Fruit fly (Drosophila melanogaster) whole organism, embryonic: ENCODE data around the gene CG15408.

ENCODE experiments used
- Atf-2 ChIP-seq: fragments of 200-800 bp; sonication (Bioruptor generic); optimal IDR thresholded peaks from 2 replicates; lab custom pipeline; 2016; ENCODE audit warnings: missing biosample characterization, missing genetic modification characterization
- BEAF-32 ChIP-seq: fragments of 200-800 bp; sonication (Bioruptor generic); optimal IDR thresholded peaks from 3 replicates; lab custom pipeline; 2017; ENCODE audit warnings: missing biosample characterization, missing genetic modification characterization, mild to moderate bottlenecking, moderate library complexity, missing genetic modification reagents
- Bgb ChIP-seq: fragments of 200-800 bp; sonication (Bioruptor generic); IDR thresholded peaks from 2 replicates; pipeline ENCODE4 v1.3.6; 2022; ENCODE audit warnings: missing biosample characterization, missing genetic modification characterization; ENCODE audit not compliant: partially characterized antibody
- CG1024 ChIP-seq: fragments of 200-800 bp; sonication (Bioruptor generic); IDR thresholded peaks from 2 replicates; pipeline ENCODE4 v1.3.6; 2022; ENCODE audit warnings: missing biosample characterization, missing genetic modification characterization
- CG10366 ChIP-seq: fragments of 200-800 bp; sonication (Bioruptor generic); IDR thresholded peaks from 2 replicates; pipeline ENCODE4 v1.3.6; 2022; ENCODE audit warnings: missing biosample characterization, missing genetic modification characterization
- CG10565 ChIP-seq: fragments of 200-800 bp; sonication (Bioruptor generic); optimal IDR thresholded peaks from 3 replicates; lab custom pipeline; 2016; ENCODE audit warnings: missing biosample characterization, mild to moderate bottlenecking, missing genetic modification characterization
- CG12942 ChIP-seq: fragments of 200-800 bp; sonication (Bioruptor generic); optimal IDR thresholded peaks from 3 replicates; lab custom pipeline; 2016; ENCODE audit warnings: missing biosample characterization, missing genetic modification characterization
- CG13296 ChIP-seq: fragments of 200-800 bp; sonication (Bioruptor generic); optimal IDR thresholded peaks from 3 replicates; lab custom pipeline; 2018; ENCODE audit warnings: missing biosample characterization, mild to moderate bottlenecking, missing genetic modification characterization
- CG16863 ChIP-seq: fragments of 200-800 bp; sonication (Bioruptor generic); optimal IDR thresholded peaks from 3 replicates; lab custom pipeline; 2016; ENCODE audit warnings: missing biosample characterization, missing genetic modification characterization
- CG17186 ChIP-seq: fragments of 200-800 bp; sonication (Bioruptor generic); optimal IDR thresholded peaks from 3 replicates; lab custom pipeline; 2017; ENCODE audit warnings: missing biosample characterization, missing genetic modification reagents, missing genetic modification characterization
- CG18011 ChIP-seq: fragments of 200-800 bp; sonication (Bioruptor generic); optimal IDR thresholded peaks from 2 replicates; lab custom pipeline; 2017; ENCODE audit warnings: missing biosample characterization, missing genetic modification characterization, mild to moderate bottlenecking, moderate library complexity, missing genotype
- CG30403 ChIP-seq: fragments of 200-800 bp; sonication (Bioruptor generic); optimal IDR thresholded peaks from 3 replicates; lab custom pipeline; 2016; ENCODE audit warnings: missing biosample characterization, missing genetic modification characterization
- CG30431 ChIP-seq: fragments of 200-800 bp; sonication (Bioruptor generic); optimal IDR thresholded peaks from 2 replicates; lab custom pipeline; 2017; ENCODE audit warnings: missing biosample characterization, missing genetic modification characterization
- CG33557 ChIP-seq: fragments of 200-800 bp; sonication (Bioruptor generic); optimal IDR thresholded peaks from 2 replicates; lab custom pipeline; 2019; ENCODE audit warnings: missing biosample characterization, mild to moderate bottlenecking, missing genetic modification characterization, moderate library complexity
- CG3847 ChIP-seq: fragments of 200-800 bp; sonication (Bioruptor generic); IDR thresholded peaks from 2 replicates; pipeline ENCODE4 v1.3.6; 2022; ENCODE audit warnings: missing biosample characterization, missing genetic modification characterization
- CG4707 ChIP-seq: fragments of 200-800 bp; sonication (Bioruptor generic); optimal IDR thresholded peaks from 2 replicates; lab custom pipeline; 2018; ENCODE audit warnings: missing biosample characterization, mild to moderate bottlenecking, missing genetic modification characterization, moderate library complexity
- CG6683 ChIP-seq: fragments of 200-800 bp; sonication (Bioruptor generic); optimal IDR thresholded peaks from 2 replicates; lab custom pipeline; 2017; ENCODE audit warnings: missing biosample characterization, mild to moderate bottlenecking, missing genetic modification characterization, missing genetic modification reagents
- CG7963 ChIP-seq: fragments of 200-800 bp; sonication (Bioruptor generic); IDR thresholded peaks from 3 replicates; pipeline ENCODE4 v1.3.6; 2022; ENCODE audit warnings: missing biosample characterization, missing genetic modification characterization; ENCODE audit not compliant: partially characterized antibody
- CkIIα-i1 ChIP-seq: fragments of 200-800 bp; sonication (Bioruptor generic); IDR thresholded peaks from 2 replicates; pipeline ENCODE4 v1.3.6; 2022; ENCODE audit warnings: missing biosample characterization, missing genetic modification characterization
- Doc2 ChIP-seq: fragments of 200-800 bp; sonication (Bioruptor generic); IDR thresholded peaks from 2 replicates; pipeline ENCODE4 v1.3.6; 2022; ENCODE audit warnings: missing biosample characterization, missing genetic modification characterization
- E2f2 ChIP-seq: fragments of 200-800 bp; sonication (Bioruptor generic); IDR thresholded peaks from 2 replicates; pipeline ENCODE4 v1.3.6; 2022; ENCODE audit warnings: missing biosample characterization, missing genetic modification characterization
- Fer2 ChIP-seq: fragments of 200-800 bp; sonication (Bioruptor generic); optimal IDR thresholded peaks from 2 replicates; lab custom pipeline; 2018; ENCODE audit warnings: missing biosample characterization, mild to moderate bottlenecking, missing genetic modification characterization, moderate library complexity
- GATAe ChIP-seq: fragments of 200-800 bp; sonication (Bioruptor generic); conservative IDR thresholded peaks from 2 replicates; pipeline ENCODE4 v1.3.6; 2022; ENCODE audit warnings: missing biosample characterization, missing genetic modification characterization
- Hand ChIP-seq: fragments of 200-800 bp; sonication (Bioruptor generic); optimal IDR thresholded peaks from 2 replicates; lab custom pipeline; 2017; ENCODE audit warnings: mild to moderate bottlenecking, missing biosample characterization, missing genetic modification reagents, missing genetic modification characterization
- Hey ChIP-seq: fragments of 200-800 bp; sonication (Bioruptor generic); optimal IDR thresholded peaks from 3 replicates; lab custom pipeline; 2018; ENCODE audit warnings: missing biosample characterization, mild to moderate bottlenecking, missing genetic modification characterization
- NFAT ChIP-seq: fragments of 200-800 bp; sonication (Bioruptor generic); IDR thresholded peaks from 2 replicates; pipeline ENCODE4 v1.3.6; 2022; ENCODE audit warnings: missing biosample characterization, missing genetic modification characterization
- Nf-YB ChIP-seq: fragments of 200-800 bp; sonication (Bioruptor generic); optimal IDR thresholded peaks from 3 replicates; lab custom pipeline; 2019; ENCODE audit warnings: missing biosample characterization, mild to moderate bottlenecking, missing genetic modification characterization, moderate library complexity
- Ravus ChIP-seq: fragments of 200-800 bp; sonication (Bioruptor generic); IDR thresholded peaks from 2 replicates; pipeline ENCODE4 v1.3.6; 2022; ENCODE audit warnings: missing biosample characterization, missing genetic modification characterization
- btn ChIP-seq: fragments of 200-800 bp; sonication (Bioruptor generic); optimal IDR thresholded peaks from 2 replicates; lab custom pipeline; 2016; ENCODE audit warnings: missing biosample characterization, missing genetic modification characterization
- corto ChIP-seq: fragments of 200-800 bp; sonication (Bioruptor generic); optimal IDR thresholded peaks from 2 replicates; lab custom pipeline; 2016; ENCODE audit warnings: missing biosample characterization, mild to moderate bottlenecking, missing genetic modification characterization, moderate library complexity
- crp ChIP-seq, 2 experiments: fragments of 200-800 bp; sonication (Bioruptor generic); optimal IDR thresholded peaks; 2 replicates in 1 of 2; 3 replicates in 1 of 2; lab custom pipeline; 2017; ENCODE audit warnings: missing biosample characterization in 2 of 2, missing genetic modification characterization in 2 of 2, mild to moderate bottlenecking in 1 of 2, moderate library complexity in 1 of 2
- disco-r ChIP-seq: fragments of 200-800 bp; sonication (Bioruptor generic); optimal IDR thresholded peaks from 2 replicates; lab custom pipeline; 2016; ENCODE audit warnings: missing biosample characterization, missing genetic modification characterization
- en ChIP-seq: fragments of 200-800 bp; sonication (Bioruptor generic); optimal IDR thresholded peaks from 2 replicates; lab custom pipeline; 2016; ENCODE audit warnings: missing biosample characterization, missing genetic modification characterization
- fd102C ChIP-seq: fragments of 200-800 bp; sonication (Bioruptor generic); optimal IDR thresholded peaks from 2 replicates; lab custom pipeline; 2018; ENCODE audit warnings: missing biosample characterization, mild to moderate bottlenecking, missing genetic modification characterization, moderate library complexity
- fd64A ChIP-seq: fragments of 200-800 bp; sonication (Bioruptor generic); optimal IDR thresholded peaks from 3 replicates; lab custom pipeline; 2018; ENCODE audit warnings: missing biosample characterization, mild to moderate bottlenecking, missing genetic modification characterization
- gfzf ChIP-seq: fragments of 200-800 bp; sonication (Bioruptor generic); optimal IDR thresholded peaks from 2 replicates; lab custom pipeline; 2016; ENCODE audit warnings: missing biosample characterization, mild to moderate bottlenecking, missing genetic modification characterization, moderate library complexity
- h ChIP-seq: fragments of >200 bp; optimal IDR thresholded peaks from 2 replicates; lab custom pipeline; 2017
- hb ChIP-seq: fragments of 200-800 bp; sonication (Bioruptor generic); IDR thresholded peaks from 3 replicates; pipeline ENCODE4 v1.3.6; 2022; ENCODE audit warnings: missing biosample characterization, missing genetic modification characterization; ENCODE audit not compliant: partially characterized antibody
- her ChIP-seq: fragments of 200-800 bp; sonication (Bioruptor generic); optimal IDR thresholded peaks from 2 replicates; lab custom pipeline; 2016; ENCODE audit warnings: missing biosample characterization, missing genetic modification characterization
- jumu ChIP-seq: fragments of 200-800 bp; sonication (Bioruptor generic); optimal IDR thresholded peaks from 3 replicates; lab custom pipeline; 2016; ENCODE audit warnings: missing biosample characterization, missing genetic modification characterization
- nerfin-1 ChIP-seq: fragments of 200-800 bp; sonication (Bioruptor generic); optimal IDR thresholded peaks from 3 replicates; lab custom pipeline; 2019; ENCODE audit warnings: missing biosample characterization, mild to moderate bottlenecking, missing genetic modification characterization, moderate library complexity
- onecut ChIP-seq: fragments of 200-800 bp; sonication (Bioruptor generic); IDR thresholded peaks from 2 replicates; pipeline ENCODE4 v1.3.6; 2022; ENCODE audit warnings: missing biosample characterization, missing genetic modification characterization
- pita ChIP-seq: fragments of 200-800 bp; sonication (Bioruptor generic); optimal IDR thresholded peaks from 2 replicates; lab custom pipeline; 2017; ENCODE audit warnings: missing biosample characterization, mild to moderate bottlenecking, missing genetic modification characterization
- salm ChIP-seq: fragments of 200-800 bp; sonication (Bioruptor generic); optimal IDR thresholded peaks from 2 replicates; lab custom pipeline; 2018; ENCODE audit warnings: missing biosample characterization, mild to moderate bottlenecking, missing genetic modification characterization
- sima ChIP-seq: fragments of 200-800 bp; sonication (Bioruptor generic); optimal IDR thresholded peaks from 2 replicates; lab custom pipeline; 2016; ENCODE audit warnings: missing biosample characterization, missing genetic modification characterization
- tup ChIP-seq: fragments of 200-800 bp; sonication (Bioruptor generic); optimal IDR thresholded peaks from 2 replicates; lab custom pipeline; 2016; ENCODE audit warnings: missing biosample characterization, mild to moderate bottlenecking, missing genetic modification characterization, moderate library complexity
- tx ChIP-seq: fragments of 200-800 bp; sonication (Bioruptor generic); optimal IDR thresholded peaks from 2 replicates; lab custom pipeline; 2016; ENCODE audit warnings: missing biosample characterization, missing genetic modification characterization
- wor ChIP-seq: fragments of 200-800 bp; sonication (Bioruptor generic); IDR thresholded peaks from 2 replicates; pipeline ENCODE4 v1.3.6; 2022; ENCODE audit warnings: missing biosample characterization, missing genetic modification characterization
- yki ChIP-seq: fragments of >200 bp; optimal IDR thresholded peaks from 3 replicates; lab custom pipeline; 2018

Gene CG15408

dm6 chr2L:3354642-3355380 lies 22.2 kb downstream of the CG15408 start, which contains the start of gene E23 (continued):
- TF ChIP-seq salm: peak; percentile 98
- TF ChIP-seq Hand (GFP tag; lab: Kevin White, UChicago): peak; percentile 97
- peak; percentile 56 for TF ChIP-seq fd102C (GFP tag; lab: Kevin White, UChicago)
- TF ChIP-seq GATAe (GFP tag; lab: Robert Waterston, UW): peak; percentile 94
- TF ChIP-seq nerfin-1 (tag; lab: Kevin White, UChicago): peak; percentile 98
- peak; percentile 99 for TF ChIP-seq CG30403
- TF ChIP-seq fd64A (GFP tag; lab: Kevin White, UChicago): peak; percentile 92
- TF ChIP-seq CG13296 (GFP tag; lab: Kevin White, UChicago): peak; percentile 98
- TF ChIP-seq en (GFP tag; lab: Kevin White, UChicago): peak; percentile 76
- TF ChIP-seq CkIIα-i1 (GFP tag; lab: Robert Waterston, UW): 0 out of 2 replicates have a peak, but pooled peaks have one; percentile 54
- 0 out of 3 replicates have a peak, but pooled peaks have one; percentile 36 for TF ChIP-seq CG7963 (GFP tag; lab: Robert Waterston, UW)
- peak; percentile 78 for TF ChIP-seq Bgb
- peak; percentile 97 for TF ChIP-seq NFAT (GFP tag; lab: Robert Waterston, UW)
- no peak for TF ChIP-seq h (lab: Kevin White, UChicago)
- peak; percentile 84 for TF ChIP-seq sima (GFP tag; lab: Kevin White, UChicago)
- peak; percentile 92 for TF ChIP-seq CG18011
- TF ChIP-seq CG3847 (GFP tag; lab: Robert Waterston, UW): peak; percentile 98
- TF ChIP-seq CG12942 (GFP tag; lab: Kevin White, UChicago): peak; percentile 98
- peak; percentile 90 for TF ChIP-seq disco-r (GFP tag; lab: Kevin White, UChicago)
- TF ChIP-seq E2f2 (GFP tag; lab: Robert Waterston, UW): peak; percentile 87
- TF ChIP-seq CG16863 (GFP tag; lab: Kevin White, UChicago): peak; percentile 94
- TF ChIP-seq tup (GFP tag; lab: Kevin White, UChicago): peak; percentile 93
- peak; percentile 93 for TF ChIP-seq CG4707 (GFP tag; lab: Kevin White, UChicago)
- TF ChIP-seq yki: no peak
- peak; percentile 77 for TF ChIP-seq corto (GFP tag; lab: Kevin White, UChicago)
- TF ChIP-seq tx (GFP tag; lab: Kevin White, UChicago): peak; percentile 94
- TF ChIP-seq BEAF-32 (GFP tag; lab: Kevin White, UChicago): peak; percentile 17
- TF ChIP-seq Atf-2: peak; percentile 95
- TF ChIP-seq CG17186: peak; percentile 82
- peak in 1 of 2 experiments; percentile 73 for TF ChIP-seq crp (GFP tag; optimal IDR thresholded peaks at IDR 0.05; lab: Kevin White, UChicago)
- TF ChIP-seq pita (GFP tag; lab: Kevin White, UChicago): no peak
- TF ChIP-seq CG10565 (GFP tag; lab: Kevin White, UChicago): peak; percentile 89
- peak; percentile 98 for TF ChIP-seq CG10366 (GFP tag; lab: Robert Waterston, UW)
- TF ChIP-seq CG33557 (GFP tag; lab: Kevin White, UChicago): peak; percentile 99
- peak; percentile 93 for TF ChIP-seq jumu (GFP tag; lab: Kevin White, UChicago)
- peak; percentile 94 for TF ChIP-seq Fer2 (tag; lab: Kevin White, UChicago)
- peak; percentile 98 for TF ChIP-seq CG30431
- TF ChIP-seq Hey (tag; lab: Kevin White, UChicago): peak; percentile 88
- TF ChIP-seq onecut (GFP tag; lab: Robert Waterston, UW): peak; percentile 96
- peak; percentile 97 for TF ChIP-seq CG6683
- TF ChIP-seq gfzf (GFP tag; lab: Kevin White, UChicago): no peak
- TF ChIP-seq Doc2 (GFP tag; lab: Robert Waterston, UW): no peak; the same call in none of the 2 replicates
- peak; percentile 91 for TF ChIP-seq Nf-YB (GFP tag; lab: Kevin White, UChicago)
- peak; percentile 77 for TF ChIP-seq btn (GFP tag; lab: Kevin White, UChicago)
- peak; percentile 83 for TF ChIP-seq her (GFP tag; lab: Kevin White, UChicago)
- peak; percentile 9; the same call in 1 of the 3 replicates for TF ChIP-seq hb (GFP tag; lab: Robert Waterston, UW)
- peak; percentile 93 for TF ChIP-seq CG1024 (GFP tag; lab: Robert Waterston, UW)
- TF ChIP-seq Ravus (GFP tag; lab: Robert Waterston, UW): peak; percentile 93
- TF ChIP-seq wor (GFP tag; lab: Robert Waterston, UW): peak; percentile 98
